Worm (Caenorhabditis elegans): ENCODE results near the gene T26C11.9.

Gene T26C11.9

ce11 chrX:1825290-1825832 is 28.3 kb downstream of the T26C11.9 start, which contains the start of gene C14E2.5:
Gene C14E2.5, minus strand, starts transcription at chrX:1825340.
- no peak for TF ChIP-seq tbx-11 (GFP tag; IDR thresholded peaks at IDR 0.05)
- no peak for TF ChIP-seq sea-1 (GFP tag; conservative IDR thresholded peaks at IDR 0.05)
- TF ChIP-seq scrt-1 (GFP tag; IDR thresholded peaks at IDR 0.05) = no peak
- no peak for TF ChIP-seq tra-4 (tag; optimal IDR thresholded peaks at IDR 0.05)
- no peak for TF ChIP-seq tbx-37 (GFP tag; conservative IDR thresholded peaks at IDR 0.05)
- TF ChIP-seq ceh-36 (tag; optimal IDR thresholded peaks at IDR 0.05) = no peak
- TF ChIP-seq ama-1 (optimal IDR thresholded peaks at IDR 0.05) = no peak
- no peak for TF ChIP-seq pes-1 (GFP tag; IDR thresholded peaks at IDR 0.05)
- no peak for TF ChIP-seq hnd-1 (tag; optimal IDR thresholded peaks at IDR 0.05)
- no peak for TF ChIP-seq ets-7 (tag; optimal IDR thresholded peaks at IDR 0.05)

ce11 chrX:1821235-1821634 is 32.4 kb downstream of the T26C11.9 start, which contains the start of gene C14E2.4:
Gene C14E2.4, minus strand, starts transcription at chrX:1821335.
- TF ChIP-seq scrt-1 (GFP tag; IDR thresholded peaks at IDR 0.05) (no peak), ama-1 (optimal IDR thresholded peaks at IDR 0.05) (no peak), tbx-37 (GFP tag; conservative IDR thresholded peaks at IDR 0.05) (no peak), ets-7 (tag; optimal IDR thresholded peaks at IDR 0.05) (no peak), aly-1 (tag; optimal IDR thresholded peaks at IDR 0.05) (no peak), flt-1 (GFP tag; IDR thresholded peaks at IDR 0.05) (no peak), sea-1 (GFP tag; conservative IDR thresholded peaks at IDR 0.05) (no peak), ceh-36 (tag; optimal IDR thresholded peaks at IDR 0.05) (no peak)

- TF ChIP-seq B0310.2 (tag; optimal IDR thresholded peaks at IDR 0.05) (no peak), hmbx-1 (tag; optimal IDR thresholded peaks at IDR 0.05) (no peak), tbx-37 (GFP tag; conservative IDR thresholded peaks at IDR 0.05) (no peak), scrt-1 (GFP tag; IDR thresholded peaks at IDR 0.05) (no peak), hmg-4 (GFP tag; optimal IDR thresholded peaks at IDR 0.05) (no peak), ceh-13 (GFP tag; optimal IDR thresholded peaks at IDR 0.05) (no peak), tra-4 (tag; optimal IDR thresholded peaks at IDR 0.05) (no peak), pes-1 (GFP tag; IDR thresholded peaks at IDR 0.05) (no peak)
These were observed 37.5 kb downstream of the T26C11.9 start, which contains the start of gene C14E2.7 for ce11 chrX:1816106-1816505. Gene C14E2.7, plus strand, starts transcription at chrX:1816406.

- TF ChIP-seq aly-1 (tag; optimal IDR thresholded peaks at IDR 0.05) (no peak), scrt-1 (GFP tag; IDR thresholded peaks at IDR 0.05) (no peak), tbx-37 (GFP tag; conservative IDR thresholded peaks at IDR 0.05) (no peak), F13C5.2 (tag; optimal IDR thresholded peaks at IDR 0.05) (no peak), tbx-11 (GFP tag; IDR thresholded peaks at IDR 0.05) (no peak), pes-1 (GFP tag; IDR thresholded peaks at IDR 0.05) (no peak), sea-1 (GFP tag; conservative IDR thresholded peaks at IDR 0.05) (no peak), hmg-4 (GFP tag; optimal IDR thresholded peaks at IDR 0.05) (no peak), ama-1 (optimal IDR thresholded peaks at IDR 0.05) (no peak), ceh-36 (tag; optimal IDR thresholded peaks at IDR 0.05) (no peak), hmbx-1 (tag; optimal IDR thresholded peaks at IDR 0.05) (no peak), ets-7 (tag; optimal IDR thresholded peaks at IDR 0.05) (no peak), B0310.2 (tag; optimal IDR thresholded peaks at IDR 0.05) (no peak), tra-4 (tag; optimal IDR thresholded peaks at IDR 0.05) (no peak), flt-1 (GFP tag; IDR thresholded peaks at IDR 0.05) (no peak), ceh-13 (GFP tag; optimal IDR thresholded peaks at IDR 0.05) (no peak), hnd-1 (tag; optimal IDR thresholded peaks at IDR 0.05) (no peak)
These were observed 42.2 kb downstream of the T26C11.9 start, which contains the start of gene C14E2.3 for ce11 chrX:1811436-1811835. Gene C14E2.3, minus strand, starts transcription at chrX:1811536.

All from whole organism, early embryonic.